Worm (Caenorhabditis elegans): ENCODE results near the gene rib-2.

- no peak for TF ChIP-seq nhr-77 (tag; optimal IDR thresholded peaks at IDR 0.05)
- no peak for TF ChIP-seq hpl-2 (GFP tag; optimal IDR thresholded peaks at IDR 0.05)
- no peak for TF ChIP-seq alr-1 (tag; optimal IDR thresholded peaks at IDR 0.05; ENCODE audit: borderline replicate concordance)
- TF ChIP-seq nhr-237 (tag; optimal IDR thresholded peaks at IDR 0.05): no peak
- TF ChIP-seq elt-2 (tag; optimal IDR thresholded peaks at IDR 0.05): no peak
- TF ChIP-seq mab-9 (GFP tag; IDR thresholded peaks at IDR 0.05): no peak
- no peak for TF ChIP-seq dsc-1 (tag; optimal IDR thresholded peaks at IDR 0.05)
- no peak for TF ChIP-seq nhr-28 (tag; optimal IDR thresholded peaks at IDR 0.05)
- TF ChIP-seq mep-1 (tag; optimal IDR thresholded peaks at IDR 0.05): no peak
- TF ChIP-seq lin-39 (tag; optimal IDR thresholded peaks at IDR 0.05): no peak
- no peak for TF ChIP-seq ama-1 (optimal IDR thresholded peaks at IDR 0.05)
- TF ChIP-seq nhr-84 (tag; optimal IDR thresholded peaks at IDR 0.05): no peak
Observed at ce11 chrIII:10739455-10739854, 3.2 kb upstream of the rib-2 start, which contains the start of gene smap-1.

Measured in whole organism, L1 larva.